Fruit fly (Drosophila melanogaster) whole organism, embryonic: Measurements from ENCODE around the gene CG5262.

Experiments used
- Bgb ChIP-seq: fragments of 200-800 bp; sonication (Bioruptor generic); IDR thresholded peaks from 2 replicates; pipeline ENCODE4 v1.3.6; 2022; ENCODE audit warnings: missing biosample characterization, missing genetic modification characterization; ENCODE audit not compliant: partially characterized antibody
- CG10209 ChIP-seq: fragments of 200-800 bp; sonication (Bioruptor generic); optimal IDR thresholded peaks from 3 replicates; lab custom pipeline; 2017; ENCODE audit warnings: missing biosample characterization, mild to moderate bottlenecking, missing genetic modification characterization, missing genetic modification reagents
- CG12155 ChIP-seq: fragments of 200-800 bp; sonication (Bioruptor generic); optimal IDR thresholded peaks from 3 replicates; lab custom pipeline; 2016; ENCODE audit warnings: missing biosample characterization, missing genetic modification characterization
- CG12769 ChIP-seq: fragments of 200-800 bp; sonication (Bioruptor generic); optimal IDR thresholded peaks from 2 replicates; lab custom pipeline; 2019; ENCODE audit warnings: missing biosample characterization, mild to moderate bottlenecking, missing genetic modification characterization, moderate library complexity
- CG13624 ChIP-seq: fragments of 200-800 bp; sonication (Bioruptor generic); optimal IDR thresholded peaks from 2 replicates; lab custom pipeline; 2016; ENCODE audit warnings: missing biosample characterization, missing genetic modification characterization
- CG13775 ChIP-seq: fragments of 200-800 bp; sonication (Bioruptor generic); optimal IDR thresholded peaks from 3 replicates; lab custom pipeline; 2017; ENCODE audit warnings: missing biosample characterization, mild to moderate bottlenecking, missing genetic modification characterization
- CG16863 ChIP-seq: fragments of 200-800 bp; sonication (Bioruptor generic); optimal IDR thresholded peaks from 3 replicates; lab custom pipeline; 2016; ENCODE audit warnings: missing biosample characterization, missing genetic modification characterization
- CG1792 ChIP-seq: fragments of 200-800 bp; sonication (Bioruptor generic); optimal IDR thresholded peaks from 2 replicates; lab custom pipeline; 2016; ENCODE audit warnings: missing biosample characterization, missing genetic modification characterization
- CG18619 ChIP-seq: fragments of 200-800 bp; sonication (Bioruptor generic); optimal IDR thresholded peaks from 3 replicates; lab custom pipeline; 2017; ENCODE audit warnings: missing biosample characterization, mild to moderate bottlenecking, missing genetic modification characterization
- CG18764 ChIP-seq: fragments of 200-800 bp; sonication (Bioruptor generic); optimal IDR thresholded peaks from 3 replicates; lab custom pipeline; 2016; ENCODE audit warnings: missing biosample characterization, missing genetic modification characterization
- CG31224 ChIP-seq: fragments of 200-800 bp; sonication (Bioruptor generic); IDR thresholded peaks from 2 replicates; pipeline ENCODE4 v1.3.6; 2022; ENCODE audit warnings: missing biosample characterization, missing genetic modification characterization
- CG42726 ChIP-seq: fragments of 200-800 bp; sonication (Bioruptor generic); IDR thresholded peaks from 2 replicates; pipeline ENCODE4 v1.3.6; 2022; ENCODE audit warnings: missing biosample characterization, missing genetic modification characterization; ENCODE audit not compliant: partially characterized antibody
- CG4360 ChIP-seq: fragments of 200-800 bp; sonication (Bioruptor generic); IDR thresholded peaks from 2 replicates; pipeline ENCODE4 v1.3.6; 2022; ENCODE audit warnings: missing biosample characterization, missing genetic modification characterization
- CG5245 ChIP-seq: fragments of 200-800 bp; sonication (Bioruptor generic); optimal IDR thresholded peaks from 3 replicates; lab custom pipeline; 2016; ENCODE audit warnings: missing biosample characterization, missing genetic modification characterization
- CG6175 ChIP-seq: fragments of 200-800 bp; sonication (Bioruptor generic); IDR thresholded peaks from 3 replicates; pipeline ENCODE4 v1.3.6; 2022; ENCODE audit warnings: missing biosample characterization, missing genetic modification characterization
- CG8290 ChIP-seq, 3 experiments: fragments of 200-800 bp; sonication (Bioruptor generic); optimal IDR thresholded peaks; 2 replicates each; lab custom pipeline; 2016 to 2019; ENCODE audit warnings: missing biosample characterization in 3 of 3, missing genetic modification characterization in 3 of 3, mild to moderate bottlenecking in 2 of 3, moderate library complexity in 1 of 3
- CG9727 ChIP-seq: fragments of 200-800 bp; sonication (Bioruptor generic); optimal IDR thresholded peaks from 3 replicates; lab custom pipeline; 2017; ENCODE audit warnings: missing biosample characterization, mild to moderate bottlenecking, missing genetic modification characterization
- CoRest ChIP-seq: fragments of 200-800 bp; sonication (Bioruptor generic); optimal IDR thresholded peaks from 3 replicates; lab custom pipeline; 2018; ENCODE audit warnings: missing biosample characterization, mild to moderate bottlenecking, missing genetic modification characterization, moderate library complexity
- Dip3 ChIP-seq: fragments of 200-800 bp; sonication (Bioruptor generic); optimal IDR thresholded peaks from 3 replicates; lab custom pipeline; 2016; ENCODE audit warnings: missing biosample characterization, missing genetic modification characterization
- Dll ChIP-seq: fragments of 200-800 bp; sonication (Bioruptor generic); IDR thresholded peaks from 4 replicates; pipeline ENCODE4 v1.3.6; 2022; ENCODE audit warnings: missing biosample characterization, missing genetic modification characterization; ENCODE audit not compliant: partially characterized antibody
- Drgx ChIP-seq: fragments of 200-800 bp; sonication (Bioruptor generic); IDR thresholded peaks from 2 replicates; pipeline ENCODE4 v1.3.6; 2022; ENCODE audit warnings: missing biosample characterization, missing genetic modification characterization
- Hr51 ChIP-seq, 2 experiments: fragments of 200-800 bp; sonication (Bioruptor generic); optimal IDR thresholded peaks; 2 replicates in 1 of 2; 3 replicates in 1 of 2; lab custom pipeline; 2016 to 2018; ENCODE audit warnings: missing biosample characterization in 2 of 2, missing genetic modification characterization in 2 of 2, mild to moderate bottlenecking in 1 of 2, moderate library complexity in 1 of 2
- Lim3 ChIP-seq: fragments of 200-800 bp; sonication (Bioruptor generic); IDR thresholded peaks from 2 replicates; pipeline ENCODE4 v1.3.6; 2022; ENCODE audit warnings: missing biosample characterization, missing genetic modification characterization
- MTF-1 ChIP-seq: fragments of 200-800 bp; sonication (Bioruptor generic); optimal IDR thresholded peaks from 2 replicates; lab custom pipeline; 2018; ENCODE audit warnings: missing biosample characterization, mild to moderate bottlenecking, missing genetic modification characterization, borderline replicate concordance
- Mad ChIP-seq: fragments of 200-800 bp; sonication (Bioruptor generic); optimal IDR thresholded peaks from 2 replicates; lab custom pipeline; 2016; ENCODE audit warnings: missing biosample characterization, missing genetic modification characterization
- NC2β ChIP-seq: fragments of 200-800 bp; sonication (Bioruptor generic); optimal IDR thresholded peaks from 2 replicates; lab custom pipeline; 2016; ENCODE audit warnings: missing biosample characterization, missing genetic modification characterization
- Nf-YA ChIP-seq: fragments of 200-800 bp; sonication (Bioruptor generic); IDR thresholded peaks from 2 replicates; pipeline ENCODE4 v1.3.6; 2022; ENCODE audit warnings: missing biosample characterization, missing genetic modification characterization
- Pdp1 ChIP-seq, 2 experiments: fragments of 200-800 bp; sonication (Bioruptor generic); optimal IDR thresholded peaks; 3 replicates each; lab custom pipeline; 2016; ENCODE audit warnings: missing biosample characterization in 2 of 2, missing genetic modification characterization in 2 of 2, mild to moderate bottlenecking in 1 of 2, moderate library complexity in 1 of 2
- TFAM ChIP-seq: fragments of 200-800 bp; sonication (Bioruptor generic); optimal IDR thresholded peaks from 2 replicates; lab custom pipeline; 2017; ENCODE audit warnings: missing biosample characterization, missing genetic modification characterization, inconsistent platforms
- ase ChIP-seq: fragments of 200-800 bp; sonication (Bioruptor generic); IDR thresholded peaks from 3 replicates; pipeline ENCODE4 v1.3.6; 2022; ENCODE audit warnings: missing biosample characterization, missing genetic modification characterization
- az2 ChIP-seq: fragments of 200-800 bp; sonication (Bioruptor generic); optimal IDR thresholded peaks from 3 replicates; lab custom pipeline; 2016; ENCODE audit warnings: missing biosample characterization, missing genetic modification characterization
- bbx ChIP-seq: fragments of 200-800 bp; sonication (Bioruptor generic); IDR thresholded peaks from 2 replicates; pipeline ENCODE4 v1.3.6; 2022; ENCODE audit warnings: missing biosample characterization, missing genetic modification characterization; ENCODE audit not compliant: partially characterized antibody
- bsh ChIP-seq, 2 experiments: fragments of 200-800 bp; sonication (Bioruptor generic); optimal IDR thresholded peaks; 2 replicates each; lab custom pipeline; 2017 to 2018; ENCODE audit warnings: mild to moderate bottlenecking in 2 of 2, missing biosample characterization in 2 of 2, missing genetic modification characterization in 2 of 2, moderate library complexity in 1 of 2
- btn ChIP-seq: fragments of 200-800 bp; sonication (Bioruptor generic); optimal IDR thresholded peaks from 2 replicates; lab custom pipeline; 2016; ENCODE audit warnings: missing biosample characterization, missing genetic modification characterization
- da ChIP-seq: fragments of 200-800 bp; sonication (Bioruptor generic); optimal IDR thresholded peaks from 2 replicates; lab custom pipeline; 2016; ENCODE audit warnings: missing biosample characterization, missing genetic modification characterization
- dati ChIP-seq: fragments of 200-800 bp; sonication (Bioruptor generic); IDR thresholded peaks from 2 replicates; pipeline ENCODE4 v1.3.6; 2022; ENCODE audit warnings: missing biosample characterization, missing genetic modification characterization
- dm ChIP-seq: fragments of 200-800 bp; sonication (Bioruptor generic); optimal IDR thresholded peaks from 3 replicates; lab custom pipeline; 2016; ENCODE audit warnings: missing biosample characterization, missing genetic modification characterization
- exex ChIP-seq: fragments of 200-800 bp; sonication (Bioruptor generic); optimal IDR thresholded peaks from 4 replicates; lab custom pipeline; 2018; ENCODE audit warnings: missing biosample characterization, mild to moderate bottlenecking, missing genetic modification characterization, moderate library complexity
- fu2 ChIP-seq: fragments of 200-800 bp; sonication (Bioruptor generic); optimal IDR thresholded peaks from 2 replicates; lab custom pipeline; 2016; ENCODE audit warnings: missing biosample characterization, missing genetic modification characterization
- gsb-n ChIP-seq: fragments of 200-800 bp; sonication (Bioruptor generic); optimal IDR thresholded peaks from 3 replicates; lab custom pipeline; 2018; ENCODE audit warnings: missing biosample characterization, mild to moderate bottlenecking, missing genetic modification characterization
- ind ChIP-seq: fragments of 200-800 bp; sonication (Bioruptor generic); optimal IDR thresholded peaks from 3 replicates; lab custom pipeline; 2016; ENCODE audit warnings: missing biosample characterization, missing genetic modification characterization
- jigr1 ChIP-seq: fragments of 200-800 bp; sonication (Bioruptor generic); IDR thresholded peaks from 3 replicates; pipeline ENCODE4 v1.3.6; 2022; ENCODE audit warnings: missing biosample characterization, missing genetic modification characterization
- lola ChIP-seq, 3 experiments: fragments of >200 bp in 2 of 3; fragments of 200-800 bp in 1 of 3; sonication (Bioruptor generic) in 1 of 3; optimal IDR thresholded peaks; 2 replicates each; lab custom pipeline; 2017 to 2019; ENCODE audit warnings: missing biosample characterization in 3 of 3, missing genetic modification characterization in 3 of 3, mild to moderate bottlenecking in 1 of 3, moderate library complexity in 1 of 3
- maf-S ChIP-seq: fragments of 200-800 bp; sonication (Bioruptor generic); optimal IDR thresholded peaks from 2 replicates; lab custom pipeline; 2016; ENCODE audit warnings: missing biosample characterization, missing genetic modification characterization
- mirr ChIP-seq: fragments of 200-800 bp; sonication (Bioruptor generic); optimal IDR thresholded peaks from 3 replicates; lab custom pipeline; 2018; ENCODE audit warnings: missing biosample characterization, mild to moderate bottlenecking, missing genetic modification characterization
- sc ChIP-seq, 3 experiments: fragments of >200 bp in 2 of 3; fragments of 200-800 bp in 1 of 3; sonication (Bioruptor generic) in 1 of 3; optimal IDR thresholded peaks; 2 replicates in 2 of 3; 3 replicates in 1 of 3; lab custom pipeline; 2017; ENCODE audit warnings: mild to moderate bottlenecking in 1 of 3, missing biosample characterization in 1 of 3, missing genetic modification characterization in 1 of 3, missing genetic modification reagents in 1 of 3
- sim ChIP-seq: fragments of 200-800 bp; sonication (Bioruptor generic); IDR thresholded peaks from 2 replicates; pipeline ENCODE4 v1.3.6; 2022; ENCODE audit warnings: missing biosample characterization, missing genetic modification characterization
- sr ChIP-seq: fragments of 200-800 bp; sonication (Bioruptor generic); IDR thresholded peaks from 3 replicates; pipeline ENCODE4 v1.3.6; 2022; ENCODE audit warnings: missing biosample characterization, missing genetic modification characterization
- tio ChIP-seq: fragments of 200-800 bp; sonication (Bioruptor generic); optimal IDR thresholded peaks from 2 replicates; lab custom pipeline; 2017; ENCODE audit warnings: missing biosample characterization, missing genetic modification characterization, inconsistent platforms
- tna ChIP-seq: fragments of 200-800 bp; sonication (Bioruptor generic); IDR thresholded peaks from 2 replicates; pipeline ENCODE4 v1.3.6; 2022; ENCODE audit warnings: missing biosample characterization, missing genetic modification characterization; ENCODE audit not compliant: partially characterized antibody

CG5262 gene

dm6 chr3L:20397770-20398169, 32.5 kb downstream of the CG5262 start (continued):
- TF ChIP-seq bbx (GFP tag; lab: Robert Waterston, UW): no peak
- no peak for TF ChIP-seq Dll
- peak; percentile 64; the same call in 1 of the 3 replicates for TF ChIP-seq CG6175 (GFP tag; lab: Robert Waterston, UW)
- TF ChIP-seq NC2β (GFP tag; lab: Kevin White, UChicago): no peak
- no peak for TF ChIP-seq Drgx
- 0 out of 2 replicates have a peak, but pooled peaks have one; percentile 30 for TF ChIP-seq tna (GFP tag; lab: Robert Waterston, UW)
- TF ChIP-seq CG5245 (GFP tag; lab: Kevin White, UChicago): no peak
- no peak for TF ChIP-seq fu2 (GFP tag; lab: Kevin White, UChicago)
- no peak for TF ChIP-seq az2 (GFP tag; lab: Kevin White, UChicago)
- TF ChIP-seq CG13775 (GFP tag; lab: Kevin White, UChicago): no peak
- TF ChIP-seq gsb-n (tag; lab: Kevin White, UChicago): no peak
- no peak for TF ChIP-seq CG13624 (GFP tag; lab: Kevin White, UChicago)
- TF ChIP-seq CG10209 (GFP tag; lab: Kevin White, UChicago): no peak
- no peak for TF ChIP-seq Pdp1 (GFP tag; optimal IDR thresholded peaks at IDR 0.05; lab: Kevin White, UChicago)
- no peak for TF ChIP-seq CG12155 (GFP tag; lab: Kevin White, UChicago)
- TF ChIP-seq tio (GFP tag; lab: Kevin White, UChicago): no peak
- no peak for TF ChIP-seq da (GFP tag; lab: Kevin White, UChicago)
- no peak for TF ChIP-seq lola (GFP tag; optimal IDR thresholded peaks at IDR 0.05; lab: Kevin White, UChicago)
- no peak for TF ChIP-seq dati (GFP tag; lab: Robert Waterston, UW)
- no peak for TF ChIP-seq exex (tag; lab: Kevin White, UChicago)
- TF ChIP-seq CG18619 (GFP tag; lab: Kevin White, UChicago): no peak
- no peak for TF ChIP-seq CG9727 (GFP tag; lab: Kevin White, UChicago)
- TF ChIP-seq CG31224 (GFP tag; lab: Robert Waterston, UW): no peak
- TF ChIP-seq maf-S: no peak
- TF ChIP-seq Nf-YA: peak; percentile 21; the same call in 1 of the 2 replicates
- TF ChIP-seq CG18764 (GFP tag; lab: Kevin White, UChicago): no peak
- peak; percentile 80 for TF ChIP-seq sr (GFP tag; lab: Robert Waterston, UW)
- 0 out of 3 replicates have a peak, but pooled peaks have one; percentile 4 for TF ChIP-seq ase (GFP tag; lab: Robert Waterston, UW)
- TF ChIP-seq CG1792 (GFP tag; lab: Kevin White, UChicago): no peak
- no peak for TF ChIP-seq TFAM (GFP tag; lab: Kevin White, UChicago)
- no peak for TF ChIP-seq sim (GFP tag; lab: Robert Waterston, UW)
- no peak for TF ChIP-seq CG42726 (GFP tag; lab: Robert Waterston, UW)
- TF ChIP-seq CG16863 (GFP tag; lab: Kevin White, UChicago): no peak
- TF ChIP-seq MTF-1 (GFP tag; lab: Kevin White, UChicago): no peak
- TF ChIP-seq btn (GFP tag; lab: Kevin White, UChicago): no peak
- no peak for TF ChIP-seq mirr (GFP tag; lab: Kevin White, UChicago)
- TF ChIP-seq jigr1 (GFP tag; lab: Robert Waterston, UW): no peak
- TF ChIP-seq ind: no peak
- TF ChIP-seq Hr51 (GFP tag; optimal IDR thresholded peaks at IDR 0.05; lab: Kevin White, UChicago): no peak
- no peak for TF ChIP-seq Bgb
- no peak for TF ChIP-seq Lim3 (GFP tag; lab: Robert Waterston, UW)
- TF ChIP-seq CG4360: no peak
- TF ChIP-seq CG12769: no peak
- no peak for TF ChIP-seq bsh (GFP tag; optimal IDR thresholded peaks at IDR 0.05; lab: Kevin White, UChicago)
- no peak for TF ChIP-seq dm (GFP tag; lab: Kevin White, UChicago)
- TF ChIP-seq Dip3 (GFP tag; lab: Kevin White, UChicago): no peak
- no peak for TF ChIP-seq Mad (GFP tag; lab: Kevin White, UChicago)
- no peak for TF ChIP-seq CoRest (tag; lab: Kevin White, UChicago)
- TF ChIP-seq CG8290 (GFP tag; optimal IDR thresholded peaks at IDR 0.05; lab: Kevin White, UChicago): no peak
- no peak for TF ChIP-seq CG8290 (tag; optimal IDR thresholded peaks at IDR 0.05; lab: Kevin White, UChicago)
- no peak for TF ChIP-seq sc (optimal IDR thresholded peaks at IDR 0.05; lab: Kevin White, UChicago)
- TF ChIP-seq sc (GFP tag; optimal IDR thresholded peaks at IDR 0.05; lab: Kevin White, UChicago): no peak
